Worm (Caenorhabditis elegans) whole organism, L4/young adult: Measurements from ENCODE around the gene Y68A4A.13.

Experiments
- dao-5 ChIP-seq: sonication (generic microtip); optimal IDR thresholded peaks from 2 replicates; lab custom pipeline; 2016; ENCODE audit warnings: missing genotype, missing genetic modification characterization, moderate library complexity, missing compliant biosample characterization
- him-1 ChIP-seq: sonication (generic microtip); optimal IDR thresholded peaks from 2 replicates; lab custom pipeline; 2016; ENCODE audit warnings: missing genotype, missing genetic modification reagents, missing genetic modification characterization, missing compliant biosample characterization

- no peak for TF ChIP-seq dao-5
- no peak for TF ChIP-seq him-1
These were observed 15.7 kb downstream of the Y68A4A.13 start, which contains the start of gene srz-47 for ce11 chrV:17192238-17192637.
